Fruit fly (Drosophila melanogaster) whole organism, embryonic: ENCODE data around the gene TRAM.

Experiments
- Ada2b ChIP-seq: fragments of 200-800 bp; sonication (Bioruptor generic); IDR thresholded peaks from 2 replicates; pipeline ENCODE4 v1.3.6; 2022; ENCODE audit warnings: missing biosample characterization, missing genetic modification characterization
- Asciz ChIP-seq: fragments of 200-800 bp; sonication (Bioruptor generic); optimal IDR thresholded peaks from 2 replicates; lab custom pipeline; 2017; ENCODE audit warnings: missing biosample characterization, mild to moderate bottlenecking, missing genetic modification characterization, missing genetic modification reagents
- Bteb2 ChIP-seq: fragments of 200-800 bp; sonication (Bioruptor generic); optimal IDR thresholded peaks from 2 replicates; lab custom pipeline; 2016; ENCODE audit warnings: missing biosample characterization, missing genetic modification characterization
- CG10654 ChIP-seq: fragments of 200-800 bp; sonication (Bioruptor generic); optimal IDR thresholded peaks from 2 replicates; lab custom pipeline; 2016; ENCODE audit warnings: missing biosample characterization, missing genetic modification characterization
- CG12299 ChIP-seq: fragments of 200-800 bp; sonication (Bioruptor generic); optimal IDR thresholded peaks from 2 replicates; lab custom pipeline; 2018; ENCODE audit warnings: missing biosample characterization, mild to moderate bottlenecking, missing genetic modification characterization
- CG14014 ChIP-seq: fragments of 200-800 bp; sonication (Bioruptor generic); IDR thresholded peaks from 2 replicates; pipeline ENCODE4 v1.3.6; 2022; ENCODE audit warnings: missing biosample characterization, missing genetic modification characterization
- CG14667 ChIP-seq: fragments of 200-800 bp; sonication (Bioruptor generic); IDR thresholded peaks from 2 replicates; pipeline ENCODE4 v1.3.6; 2022; ENCODE audit warnings: missing biosample characterization, missing genetic modification characterization
- CG16863 ChIP-seq: fragments of 200-800 bp; sonication (Bioruptor generic); optimal IDR thresholded peaks from 3 replicates; lab custom pipeline; 2016; ENCODE audit warnings: missing biosample characterization, missing genetic modification characterization
- CG17328 ChIP-seq: fragments of 200-800 bp; sonication (Bioruptor generic); IDR thresholded peaks from 2 replicates; pipeline ENCODE4 v1.3.6; 2022; ENCODE audit warnings: missing biosample characterization, missing genetic modification characterization
- CG18262 ChIP-seq: fragments of 200-800 bp; optimal IDR thresholded peaks from 3 replicates; lab custom pipeline; 2019; ENCODE audit warnings: missing biosample characterization, mild to moderate bottlenecking, missing genetic modification characterization, moderate library complexity
- CG18764 ChIP-seq: fragments of 200-800 bp; sonication (Bioruptor generic); optimal IDR thresholded peaks from 3 replicates; lab custom pipeline; 2016; ENCODE audit warnings: missing biosample characterization, missing genetic modification characterization
- CG2199 ChIP-seq: fragments of 200-800 bp; sonication (Bioruptor generic); IDR thresholded peaks from 3 replicates; pipeline ENCODE4 v1.3.6; 2022; ENCODE audit warnings: missing biosample characterization, missing genetic modification characterization
- CG2202 ChIP-seq: fragments of 200-800 bp; sonication (Bioruptor generic); optimal IDR thresholded peaks from 2 replicates; lab custom pipeline; 2018; ENCODE audit warnings: missing biosample characterization, mild to moderate bottlenecking, missing genetic modification characterization
- CG2678 ChIP-seq: fragments of 200-800 bp; sonication (Bioruptor generic); optimal IDR thresholded peaks from 3 replicates; lab custom pipeline; 2019; ENCODE audit warnings: missing biosample characterization, mild to moderate bottlenecking, missing genetic modification characterization, moderate library complexity
- CG31365 ChIP-seq: fragments of 200-800 bp; sonication (Bioruptor generic); optimal IDR thresholded peaks from 2 replicates; lab custom pipeline; 2018; ENCODE audit warnings: missing biosample characterization, mild to moderate bottlenecking, missing genetic modification characterization
- CG3163 ChIP-seq: fragments of 200-800 bp; sonication (Bioruptor generic); optimal IDR thresholded peaks from 3 replicates; lab custom pipeline; 2016; ENCODE audit warnings: missing biosample characterization, missing genetic modification characterization
- CG32767 ChIP-seq: fragments of 200-800 bp; sonication (Bioruptor generic); IDR thresholded peaks from 2 replicates; pipeline ENCODE4 v1.3.6; 2022; ENCODE audit warnings: missing biosample characterization, missing genetic modification characterization
- CG7357 ChIP-seq: fragments of 200-800 bp; sonication (Bioruptor generic); IDR thresholded peaks from 3 replicates; pipeline ENCODE4 v1.3.6; 2022; ENCODE audit warnings: missing biosample characterization, missing genetic modification characterization
- CG8478 ChIP-seq: fragments of >200 bp; optimal IDR thresholded peaks from 2 replicates; lab custom pipeline; 2018
- CG8765 ChIP-seq: fragments of 200-800 bp; sonication (Bioruptor generic); IDR thresholded peaks from 2 replicates; pipeline ENCODE4 v1.3.6; 2022; ENCODE audit warnings: missing biosample characterization, missing genetic modification characterization
- CG8924 ChIP-seq: fragments of 200-800 bp; optimal IDR thresholded peaks from 3 replicates; lab custom pipeline; 2019; ENCODE audit warnings: missing biosample characterization, mild to moderate bottlenecking, missing genetic modification characterization, moderate library complexity
- Dip3 ChIP-seq: fragments of 200-800 bp; sonication (Bioruptor generic); optimal IDR thresholded peaks from 3 replicates; lab custom pipeline; 2016; ENCODE audit warnings: missing biosample characterization, missing genetic modification characterization
- Doc2 ChIP-seq: fragments of 200-800 bp; sonication (Bioruptor generic); IDR thresholded peaks from 2 replicates; pipeline ENCODE4 v1.3.6; 2022; ENCODE audit warnings: missing biosample characterization, missing genetic modification characterization
- Elba2 ChIP-seq: fragments of 200-800 bp; sonication (Bioruptor generic); optimal IDR thresholded peaks from 3 replicates; lab custom pipeline; 2016; ENCODE audit warnings: missing biosample characterization, missing genetic modification characterization
- Lim3 ChIP-seq: fragments of 200-800 bp; sonication (Bioruptor generic); IDR thresholded peaks from 2 replicates; pipeline ENCODE4 v1.3.6; 2022; ENCODE audit warnings: missing biosample characterization, missing genetic modification characterization
- Lpt ChIP-seq: fragments of >200 bp; optimal IDR thresholded peaks from 2 replicates; lab custom pipeline; 2018; ENCODE audit warnings: missing biosample characterization, missing genetic modification characterization
- Med ChIP-seq: fragments of 200-800 bp; sonication (Bioruptor generic); peaks from one replicate; lab custom pipeline; 2016; ENCODE audit warnings: missing biosample characterization, missing genetic modification characterization, mild to moderate bottlenecking, inconsistent platforms, moderate library complexity
- NC2β ChIP-seq: fragments of 200-800 bp; sonication (Bioruptor generic); optimal IDR thresholded peaks from 2 replicates; lab custom pipeline; 2016; ENCODE audit warnings: missing biosample characterization, missing genetic modification characterization
- Rx ChIP-seq: fragments of 200-800 bp; sonication (Bioruptor generic); IDR thresholded peaks from 2 replicates; pipeline ENCODE4 v1.3.6; 2022; ENCODE audit warnings: missing biosample characterization, missing genetic modification characterization
- Scr ChIP-seq: fragments of 200-800 bp; sonication (Bioruptor generic); IDR thresholded peaks from 2 replicates; pipeline ENCODE4 v1.3.6; 2022; ENCODE audit warnings: missing biosample characterization, missing genetic modification characterization; ENCODE audit not compliant: partially characterized antibody
- Sry-β ChIP-seq: fragments of 200-800 bp; sonication (Bioruptor generic); optimal IDR thresholded peaks from 2 replicates; lab custom pipeline; 2018; ENCODE audit warnings: missing biosample characterization, mild to moderate bottlenecking, missing genetic modification characterization, moderate library complexity
- Sry-δ ChIP-seq: fragments of 200-800 bp; sonication (Bioruptor generic); optimal IDR thresholded peaks from 2 replicates; lab custom pipeline; 2016; ENCODE audit warnings: missing biosample characterization, missing genetic modification characterization
- Stat92E ChIP-seq, 3 experiments: fragments of >200 bp in 2 of 3; fragments of 200-800 bp in 1 of 3; sonication (Bioruptor generic) in 1 of 3; optimal IDR thresholded peaks; 2 replicates each; lab custom pipeline; 2017 to 2019; ENCODE audit warnings: missing biosample characterization in 3 of 3, missing genetic modification characterization in 3 of 3, mild to moderate bottlenecking in 1 of 3, moderate library complexity in 1 of 3
- amos ChIP-seq: fragments of 200-800 bp; sonication (Bioruptor generic); IDR thresholded peaks from 2 replicates; pipeline ENCODE4 v1.3.6; 2022; ENCODE audit warnings: missing biosample characterization, missing genetic modification characterization; ENCODE audit not compliant: partially characterized antibody
- bowl ChIP-seq: fragments of 200-800 bp; sonication (Bioruptor generic); IDR thresholded peaks from 2 replicates; pipeline ENCODE4 v1.3.6; 2022; ENCODE audit warnings: missing biosample characterization, missing genetic modification characterization
- br ChIP-seq: fragments of >200 bp; optimal IDR thresholded peaks from 2 replicates; lab custom pipeline; 2017
- ken ChIP-seq: fragments of 200-800 bp; sonication (Bioruptor generic); IDR thresholded peaks from 3 replicates; pipeline ENCODE4 v1.3.6; 2022; ENCODE audit warnings: missing biosample characterization, missing genetic modification characterization
- lbe ChIP-seq: fragments of 200-800 bp; sonication (Bioruptor generic); optimal IDR thresholded peaks from 2 replicates; lab custom pipeline; 2016; ENCODE audit warnings: missing biosample characterization, mild to moderate bottlenecking, missing genetic modification characterization
- lmd ChIP-seq: fragments of 200-800 bp; sonication (Bioruptor generic); IDR thresholded peaks from 2 replicates; pipeline ENCODE4 v1.3.6; 2022; ENCODE audit warnings: missing biosample characterization, missing genetic modification characterization
- luna ChIP-seq: fragments of 200-800 bp; sonication (Bioruptor generic); optimal IDR thresholded peaks from 2 replicates; lab custom pipeline; 2016; ENCODE audit warnings: missing biosample characterization, missing genetic modification characterization
- nerfin-2 ChIP-seq: fragments of 200-800 bp; sonication (Bioruptor generic); IDR thresholded peaks from 2 replicates; pipeline ENCODE4 v1.3.6; 2022; ENCODE audit warnings: missing biosample characterization, missing genetic modification characterization; ENCODE audit not compliant: partially characterized antibody
- nmo ChIP-seq: fragments of 200-800 bp; sonication (Bioruptor generic); optimal IDR thresholded peaks from 2 replicates; lab custom pipeline; 2018; ENCODE audit warnings: missing biosample characterization, mild to moderate bottlenecking, missing genetic modification characterization, moderate library complexity
- pan ChIP-seq, 4 experiments: fragments of >200 bp in 3 of 4; fragments of 200-800 bp in 1 of 4; sonication (Bioruptor generic) in 1 of 4; optimal IDR thresholded peaks in 3 of 4; IDR thresholded peaks in 1 of 4; 2 replicates each; pipeline versions ENCODE4 v1.3.6 to Lab custom; 2017 to 2022; ENCODE audit warnings: missing biosample characterization in 2 of 4, missing genetic modification characterization in 2 of 4, mixed read lengths in 1 of 4
- pho ChIP-seq: fragments of 200-800 bp; sonication (Bioruptor generic); optimal IDR thresholded peaks from 2 replicates; lab custom pipeline; 2016; ENCODE audit warnings: missing biosample characterization, missing genetic modification characterization
- repo ChIP-seq: fragments of 200-800 bp; sonication (Bioruptor generic); optimal IDR thresholded peaks from 2 replicates; lab custom pipeline; 2016; ENCODE audit warnings: missing biosample characterization, missing genetic modification characterization
- shn ChIP-seq: fragments of 200-800 bp; sonication (Bioruptor generic); optimal IDR thresholded peaks from 3 replicates; lab custom pipeline; 2016; ENCODE audit warnings: missing biosample characterization, missing genetic modification characterization
- sug ChIP-seq: fragments of 200-800 bp; optimal IDR thresholded peaks from 2 replicates; lab custom pipeline; 2019; ENCODE audit warnings: missing biosample characterization, mild to moderate bottlenecking, missing genetic modification characterization, moderate library complexity
- tgo ChIP-seq: fragments of 200-800 bp; sonication (Bioruptor generic); IDR thresholded peaks from 3 replicates; pipeline ENCODE4 v1.3.6; 2022; ENCODE audit warnings: missing biosample characterization, missing genetic modification characterization
- unc-4 ChIP-seq: fragments of 200-800 bp; sonication (Bioruptor generic); IDR thresholded peaks from 2 replicates; pipeline ENCODE4 v1.3.6; 2022; ENCODE audit warnings: missing biosample characterization, missing genetic modification characterization; ENCODE audit not compliant: partially characterized antibody
- wdn ChIP-seq: fragments of 200-800 bp; sonication (Bioruptor generic); IDR thresholded peaks from 2 replicates; pipeline ENCODE4 v1.3.6; 2022; ENCODE audit warnings: missing biosample characterization, missing genetic modification characterization

TRAM gene

DNA sequence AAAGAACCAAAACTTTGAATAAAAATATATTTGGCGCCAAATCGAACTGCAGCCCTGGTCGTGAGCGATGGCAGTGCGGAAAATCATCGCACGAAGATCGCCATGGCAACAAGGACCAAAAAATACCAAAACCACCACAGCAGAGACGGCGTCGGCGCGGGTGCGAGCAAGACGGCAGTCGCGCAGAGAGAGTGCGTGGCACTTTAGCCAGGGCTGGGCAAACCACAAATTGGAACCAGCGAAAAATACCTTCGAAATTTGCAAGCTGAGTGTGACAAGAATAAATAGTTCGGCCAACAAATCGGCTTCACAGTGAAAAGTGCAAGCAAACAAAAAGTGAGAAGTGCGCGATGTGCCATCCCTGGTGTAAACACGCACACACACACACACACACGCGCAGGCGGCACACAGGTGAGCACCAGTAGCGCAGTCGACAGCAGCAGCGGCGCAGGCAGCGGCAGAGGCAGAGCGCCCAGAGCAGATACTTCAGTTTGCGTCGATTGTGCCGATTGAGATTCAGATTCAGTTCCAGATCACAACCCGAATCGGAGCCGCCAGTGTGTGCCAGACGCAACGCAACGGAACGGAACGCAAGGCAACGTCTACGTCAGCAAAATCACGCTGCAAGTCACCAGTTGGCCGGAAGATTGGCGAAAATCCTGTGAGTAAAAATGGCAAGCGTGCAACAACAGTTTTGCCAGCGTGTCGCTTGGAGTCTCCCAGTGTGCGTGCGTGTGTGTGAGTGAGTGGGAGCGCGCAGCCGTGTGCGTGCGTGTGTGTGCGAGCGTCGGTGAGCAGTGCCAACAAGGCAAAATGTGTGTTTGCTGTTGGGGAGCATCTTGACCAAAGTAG lies at the start of gene TRAM (continued):
- TF ChIP-seq CG12299 (tag; lab: Kevin White, UChicago) (peak; percentile 97), Ada2b (GFP tag; lab: Robert Waterston, UW) (peak; percentile 98), nerfin-2 (GFP tag; lab: Robert Waterston, UW) (peak; percentile 58), Med (GFP tag; lab: Kevin White, UChicago) (peak; percentile 100), ken (GFP tag; lab: Robert Waterston, UW) (peak; percentile 100), Lim3 (peak; percentile 94), repo (GFP tag; lab: Kevin White, UChicago) (peak; percentile 96), lmd (GFP tag; lab: Robert Waterston, UW) (peak; percentile 99), CG2199 (GFP tag; lab: Robert Waterston, UW) (peak; percentile 98), sug (tag; lab: Kevin White, UChicago) (peak; percentile 98), CG32767 (peak; percentile 99), amos (GFP tag; lab: Robert Waterston, UW) (peak; percentile 88), luna (GFP tag; lab: Kevin White, UChicago) (peak; percentile 94), Rx (GFP tag; lab: Robert Waterston, UW) (peak; percentile 99), lbe (peak; percentile 94), CG2678 (tag; lab: Kevin White, UChicago) (peak; percentile 98), shn (GFP tag; lab: Kevin White, UChicago) (peak; percentile 98), CG2202 (tag; lab: Kevin White, UChicago) (peak; percentile 96), CG10654 (peak; percentile 98), CG16863 (GFP tag; lab: Kevin White, UChicago) (peak; percentile 99), wdn (GFP tag; lab: Robert Waterston, UW) (peak; percentile 99), CG3163 (GFP tag; lab: Kevin White, UChicago) (peak; percentile 91), Sry-δ (peak; percentile 94), CG18764 (peak; percentile 97), CG8478 (peak; percentile 89), CG31365 (tag; lab: Kevin White, UChicago) (peak; percentile 91), Dip3 (GFP tag; lab: Kevin White, UChicago) (peak; percentile 97), CG7357 (GFP tag; lab: Robert Waterston, UW) (peak; percentile 96), Doc2 (GFP tag; lab: Robert Waterston, UW) (peak; percentile 95), pan (optimal IDR thresholded peaks at IDR 0.05; lab: Kevin White, UChicago) (no peak), pan (GFP tag; optimal IDR thresholded peaks at IDR 0.05 in 1 of 2, IDR thresholded peaks at IDR 0.05 in 1 of 2) (peak in 1 of 2 experiments; percentile 99), CG17328 (peak; percentile 100), bowl (GFP tag; lab: Robert Waterston, UW) (peak; percentile 97), CG8924 (tag; lab: Kevin White, UChicago) (peak; percentile 93), Sry-β (peak; percentile 66), unc-4 (GFP tag; lab: Robert Waterston, UW) (peak; percentile 82), CG8765 (peak; percentile 98), Asciz (peak; percentile 94), CG14667 (GFP tag; lab: Robert Waterston, UW) (peak; percentile 97), tgo (GFP tag; lab: Robert Waterston, UW) (peak; percentile 98), NC2β (GFP tag; lab: Kevin White, UChicago) (peak; percentile 95), CG14014 (GFP tag; lab: Robert Waterston, UW) (peak; percentile 99), Stat92E (GFP tag; optimal IDR thresholded peaks at IDR 0.05; lab: Kevin White, UChicago) (peak in 1 of 3 experiments; percentile 90), CG18262 (tag; lab: Kevin White, UChicago) (peak; percentile 95), pho (GFP tag; lab: Kevin White, UChicago) (peak; percentile 98), nmo (GFP tag; lab: Kevin White, UChicago) (peak; percentile 98), Bteb2 (GFP tag; lab: Kevin White, UChicago) (peak; percentile 95), br (lab: Kevin White, UChicago) (no peak), Elba2 (GFP tag; lab: Kevin White, UChicago) (peak; percentile 86), Lpt (GFP tag; lab: Kevin White, UChicago) (no peak), Scr (GFP tag; lab: Robert Waterston, UW) (peak; percentile 83)
